Fruit fly (Drosophila melanogaster): ENCODE measurements around the gene bnk.

Gene bnk

DNA sequence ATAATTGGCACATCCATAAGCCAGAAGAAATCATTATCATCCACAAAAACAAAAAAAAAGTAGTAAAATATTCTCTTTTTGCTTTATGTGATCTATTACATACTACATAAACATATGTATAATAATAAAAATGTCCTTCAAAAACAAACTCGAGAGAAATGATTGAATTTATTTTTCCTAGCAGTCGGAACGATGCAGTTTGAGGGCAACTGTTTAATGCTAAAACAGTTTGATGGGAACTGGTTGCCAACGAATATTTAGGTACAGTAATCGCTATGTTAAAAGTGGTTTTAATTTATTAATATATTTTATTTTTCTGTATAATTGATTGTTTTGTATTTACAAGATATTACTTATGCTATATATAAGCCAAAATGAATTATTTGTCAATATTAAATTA lies 38.0 kb downstream of the bnk start:
- TF ChIP-seq Rel (GFP tag; optimal IDR thresholded peaks at IDR 0.05) (no peak), Rel (tag; optimal IDR thresholded peaks at IDR 0.05) (no peak), woc (GFP tag; optimal IDR thresholded peaks at IDR 0.05) (no peak), Hr83 (GFP tag; optimal IDR thresholded peaks at IDR 0.05; ENCODE audit: poor library complexity, severe bottlenecking) (no peak), br (GFP tag; optimal IDR thresholded peaks at IDR 0.05) (no peak), Dfd (GFP tag; optimal IDR thresholded peaks at IDR 0.05) (no peak), Myc (optimal IDR thresholded peaks at IDR 0.05) (peak; percentile 63), CrebA (GFP tag; optimal IDR thresholded peaks at IDR 0.05; ENCODE audit: borderline replicate concordance) (no peak), dmrt93B (GFP tag; optimal IDR thresholded peaks at IDR 0.05) (no peak)

DNA sequence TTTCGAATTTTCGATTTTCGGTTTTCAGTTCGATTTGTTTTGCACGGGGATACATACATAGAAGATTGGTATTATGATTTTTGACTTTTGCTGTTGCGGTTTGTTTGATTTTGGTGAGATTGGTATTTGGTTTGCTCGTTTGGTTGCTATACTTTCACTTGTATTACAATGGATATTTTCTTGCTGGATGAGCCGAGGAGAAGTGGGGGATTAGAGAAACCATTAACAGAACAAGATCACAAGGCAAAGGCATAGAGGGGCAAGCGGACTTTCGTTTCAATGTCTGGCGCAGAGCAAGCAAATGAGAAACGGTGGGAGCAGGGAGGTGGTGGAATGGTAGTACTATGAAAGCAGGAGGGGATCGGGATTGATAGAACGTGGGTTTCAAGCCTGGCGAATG lies 39.1 kb downstream of the bnk start, which contains the start of gene CG15563:
Gene CG15563 (minus strand): TSS at position 101 of the 400 bp plus-strand sequence.
- no peak for TF ChIP-seq CG32264 (GFP tag; optimal IDR thresholded peaks at IDR 0.05)
- TF ChIP-seq Hr78 (GFP tag; optimal IDR thresholded peaks at IDR 0.05): no peak
- no peak for TF ChIP-seq Dfd (GFP tag; optimal IDR thresholded peaks at IDR 0.05)
- TF ChIP-seq dsf (GFP tag; optimal IDR thresholded peaks at IDR 0.05; ENCODE audit: borderline replicate concordance): no peak
- no peak for TF ChIP-seq CrebA (GFP tag; optimal IDR thresholded peaks at IDR 0.05; ENCODE audit: borderline replicate concordance)
- no peak for TF ChIP-seq foxo (GFP tag; optimal IDR thresholded peaks at IDR 0.05)
- TF ChIP-seq OdsH (GFP tag; optimal IDR thresholded peaks at IDR 0.05): no peak
- no peak for TF ChIP-seq Abd-B (GFP tag; optimal IDR thresholded peaks at IDR 0.05)
- TF ChIP-seq lola (GFP tag; optimal IDR thresholded peaks at IDR 0.05): no peak
- TF ChIP-seq ey (GFP tag; optimal IDR thresholded peaks at IDR 0.05): no peak
- TF ChIP-seq Mio (GFP tag; optimal IDR thresholded peaks at IDR 0.05): no peak
- TF ChIP-seq Sp1 (GFP tag; optimal IDR thresholded peaks at IDR 0.05): no peak
- no peak for TF ChIP-seq psq (GFP tag; optimal IDR thresholded peaks at IDR 0.05)
- TF ChIP-seq pan (optimal IDR thresholded peaks at IDR 0.05): no peak
- no peak for TF ChIP-seq tai (GFP tag; optimal IDR thresholded peaks at IDR 0.05)

DNA sequence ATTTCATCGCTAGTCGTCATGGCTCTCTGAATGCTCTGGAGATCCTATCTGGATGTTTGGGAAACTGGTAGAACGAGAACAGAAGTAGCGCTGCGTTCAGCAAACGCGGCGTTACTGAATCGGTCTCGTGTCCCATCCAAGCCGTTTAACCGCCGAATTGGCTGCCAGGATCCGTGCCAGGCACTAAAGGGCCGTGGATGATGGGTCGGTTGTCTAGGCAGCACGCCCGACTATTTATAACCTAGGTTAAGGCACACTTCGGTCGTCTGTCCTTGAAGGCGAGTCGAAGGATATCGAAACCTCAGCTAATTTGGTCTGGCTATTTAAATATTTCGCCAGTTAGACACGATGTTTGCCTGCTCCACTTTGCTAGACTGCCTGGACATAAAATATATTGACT lies 42.1 kb downstream of the bnk start, which contains the start of gene CG15564:
Gene CG15564 (minus strand): TSS at position 101 of the 400 bp plus-strand sequence.
- TF ChIP-seq Rel (GFP tag; optimal IDR thresholded peaks at IDR 0.05) (no peak), Rel (tag; optimal IDR thresholded peaks at IDR 0.05) (no peak), sv (GFP tag; optimal IDR thresholded peaks at IDR 0.05) (no peak)

DNA sequence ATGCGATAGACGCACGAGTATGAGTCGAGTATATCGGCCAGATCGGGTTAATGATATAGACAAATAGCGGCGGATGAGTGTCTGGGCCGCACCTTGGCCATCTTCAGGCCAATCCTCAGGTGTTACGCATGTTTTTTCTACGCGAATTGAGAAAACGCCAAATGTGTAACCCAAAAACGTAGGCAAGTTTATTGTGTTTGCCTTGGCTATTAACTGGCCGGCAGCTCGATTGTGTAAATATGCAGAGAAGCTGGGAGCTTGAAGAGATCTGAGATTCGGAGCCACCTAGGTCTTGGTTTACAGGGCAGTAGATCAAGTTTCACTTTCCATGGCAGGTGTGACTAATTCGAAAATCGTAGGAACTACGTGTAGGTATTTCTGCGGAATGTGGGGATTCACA lies 46.9 kb downstream of the bnk start:
- TF ChIP-seq dsf (GFP tag; optimal IDR thresholded peaks at IDR 0.05; ENCODE audit: borderline replicate concordance) (no peak), psq (GFP tag; optimal IDR thresholded peaks at IDR 0.05) (no peak), Abd-B (GFP tag; optimal IDR thresholded peaks at IDR 0.05) (no peak), lola (GFP tag; optimal IDR thresholded peaks at IDR 0.05) (no peak), usp (GFP tag; optimal IDR thresholded peaks at IDR 0.05) (no peak), Dif (GFP tag; optimal IDR thresholded peaks at IDR 0.05; ENCODE audit: partially characterized antibody) (no peak)

DNA sequence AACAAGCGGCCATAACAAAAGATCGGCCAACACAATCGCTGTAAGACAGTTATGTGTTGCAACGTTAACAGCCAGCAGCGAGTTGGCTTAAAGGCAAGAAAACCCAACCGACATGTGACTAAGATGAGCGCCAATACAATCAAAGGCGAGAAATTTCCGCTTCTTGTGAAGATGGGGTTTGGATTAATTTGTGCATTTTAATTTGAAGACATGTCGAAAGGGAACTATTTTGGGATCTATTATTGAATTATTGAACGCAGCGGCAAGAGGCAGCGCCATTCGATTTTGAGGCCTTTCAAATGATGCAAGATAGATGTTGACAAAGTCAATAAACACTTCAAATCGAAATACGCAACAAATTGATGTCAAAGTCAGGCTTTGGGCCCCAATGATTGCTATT lies 47.9 kb downstream of the bnk start:
- no peak for TF ChIP-seq CG9705 (GFP tag; optimal IDR thresholded peaks at IDR 0.05)
- TF ChIP-seq Myc (optimal IDR thresholded peaks at IDR 0.05): no peak
- TF ChIP-seq h (GFP tag; optimal IDR thresholded peaks at IDR 0.05): no peak
- TF ChIP-seq HLH106 (tag; optimal IDR thresholded peaks at IDR 0.05): no peak
- TF ChIP-seq Hnf4 (GFP tag; optimal IDR thresholded peaks at IDR 0.05): no peak
- no peak for TF ChIP-seq GATAd (GFP tag; optimal IDR thresholded peaks at IDR 0.05)
- TF ChIP-seq dmrt93B (GFP tag; optimal IDR thresholded peaks at IDR 0.05): no peak

DNA sequence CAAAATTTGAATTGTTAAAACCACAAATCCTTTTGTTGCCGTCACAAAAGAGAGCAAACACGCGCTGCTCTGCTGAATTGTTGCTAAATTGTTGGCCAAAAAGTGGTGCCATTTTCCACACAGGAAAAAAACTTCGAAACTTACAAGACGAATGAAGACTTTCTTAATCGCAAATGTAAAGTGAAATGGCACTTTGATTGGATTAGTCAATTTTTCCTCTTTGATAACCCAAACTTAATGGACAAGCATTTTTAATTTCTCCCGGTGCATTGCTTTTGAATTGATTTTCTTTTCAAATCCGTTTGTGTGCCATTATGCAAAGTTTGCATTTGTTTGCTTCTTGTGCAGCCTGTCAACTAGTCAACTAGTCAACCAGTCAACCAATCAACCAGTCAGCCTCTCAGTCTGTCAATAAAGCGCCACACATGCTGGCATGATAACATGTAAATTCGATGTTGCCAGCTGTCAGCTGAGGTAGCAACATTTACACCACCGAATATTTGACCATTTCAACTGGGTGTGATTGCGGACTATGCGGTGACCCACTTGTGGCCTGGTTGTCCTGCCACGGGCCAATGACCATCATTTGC lies 50.0 kb downstream of the bnk start:
- TF ChIP-seq Hnf4 (GFP tag; optimal IDR thresholded peaks at IDR 0.05): no peak
- TF ChIP-seq dsf (GFP tag; optimal IDR thresholded peaks at IDR 0.05; ENCODE audit: borderline replicate concordance): no peak
- TF ChIP-seq CrebA (GFP tag; optimal IDR thresholded peaks at IDR 0.05; ENCODE audit: borderline replicate concordance): no peak
- no peak for TF ChIP-seq pan (optimal IDR thresholded peaks at IDR 0.05)
- no peak for TF ChIP-seq lola (GFP tag; optimal IDR thresholded peaks at IDR 0.05)
- TF ChIP-seq dmrt93B (GFP tag; optimal IDR thresholded peaks at IDR 0.05): no peak
- TF ChIP-seq rgr (GFP tag; optimal IDR thresholded peaks at IDR 0.05): no peak
- no peak for TF ChIP-seq fru (GFP tag; optimal IDR thresholded peaks at IDR 0.05)
- no peak for TF ChIP-seq sv (GFP tag; optimal IDR thresholded peaks at IDR 0.05)
- no peak for TF ChIP-seq HLH106 (tag; optimal IDR thresholded peaks at IDR 0.05)
- no peak for TF ChIP-seq ey (GFP tag; optimal IDR thresholded peaks at IDR 0.05)
- no peak for TF ChIP-seq Dif (GFP tag; optimal IDR thresholded peaks at IDR 0.05; ENCODE audit: partially characterized antibody)
- no peak for TF ChIP-seq Hr83 (GFP tag; optimal IDR thresholded peaks at IDR 0.05; ENCODE audit: poor library complexity, severe bottlenecking)
- no peak for TF ChIP-seq dl (GFP tag; optimal IDR thresholded peaks at IDR 0.05; ENCODE audit: insufficient read depth in 1 of 2, partially characterized antibody in 2 of 2)
- TF ChIP-seq brk (GFP tag; optimal IDR thresholded peaks at IDR 0.05): no peak
- no peak for TF ChIP-seq usp (GFP tag; optimal IDR thresholded peaks at IDR 0.05)
- no peak for TF ChIP-seq Mio (GFP tag; optimal IDR thresholded peaks at IDR 0.05)
- no peak for TF ChIP-seq br (GFP tag; optimal IDR thresholded peaks at IDR 0.05)
